Worm (Caenorhabditis elegans) whole organism, late embryonic: ENCODE measurements around the gene ttr-6.

ENCODE experiments used
- C08G9.2 ChIP-seq: sonication (generic microtip); optimal IDR thresholded peaks from 2 replicates; lab custom pipeline; 2016; ENCODE audit warnings: mild to moderate bottlenecking, missing genetic modification characterization, moderate library complexity, missing compliant biosample characterization
- C38D4.7 ChIP-seq: fragments of 200-800 bp; sonication (Bioruptor generic); optimal IDR thresholded peaks from 2 replicates; lab custom pipeline; 2018; ENCODE audit warnings: mild to moderate bottlenecking, missing genetic modification characterization, moderate library complexity, missing compliant biosample characterization
- F13H6.1 ChIP-seq: sonication (generic microtip); optimal IDR thresholded peaks from 2 replicates; lab custom pipeline; 2016; ENCODE audit warnings: missing genetic modification characterization, missing compliant biosample characterization
- K02D7.2 ChIP-seq: sonication (generic microtip); optimal IDR thresholded peaks from 2 replicates; lab custom pipeline; 2017; ENCODE audit warnings: mild to moderate bottlenecking, missing genetic modification characterization, missing compliant biosample characterization
- K09A11.1 ChIP-seq: sonication (generic microtip); optimal IDR thresholded peaks from 2 replicates; lab custom pipeline; 2017; ENCODE audit warnings: antibody characterized with exemption, mild to moderate bottlenecking, missing genetic modification characterization, missing compliant biosample characterization; ENCODE audit not compliant: insufficient read depth
- Y22D7AL.16 ChIP-seq: sonication (generic microtip); optimal IDR thresholded peaks from 2 replicates; lab custom pipeline; 2016; ENCODE audit warnings: missing genetic modification characterization, missing compliant biosample characterization
- ahr-1 ChIP-seq: sonication (generic microtip); optimal IDR thresholded peaks from 2 replicates; lab custom pipeline; 2016; ENCODE audit warnings: missing genetic modification characterization, missing compliant biosample characterization
- ama-1 ChIP-seq: fragments of 150-350 bp; optimal IDR thresholded peaks from 2 replicates; lab custom pipeline; 2014
- ceh-14 ChIP-seq: sonication (generic microtip); optimal IDR thresholded peaks from 2 replicates; lab custom pipeline; 2016; ENCODE audit warnings: missing genotype, missing genetic modification characterization, missing compliant biosample characterization
- ceh-19 ChIP-seq: fragments of 200-800 bp; sonication (Bioruptor generic); optimal IDR thresholded peaks from 2 replicates; lab custom pipeline; 2018; ENCODE audit warnings: mild to moderate bottlenecking, missing genetic modification characterization, missing compliant biosample characterization
- ceh-2 ChIP-seq: sonication (generic microtip); optimal IDR thresholded peaks from 2 replicates; lab custom pipeline; 2016; ENCODE audit warnings: missing genotype, missing genetic modification characterization, missing compliant biosample characterization
- ceh-24 ChIP-seq: sonication (generic microtip); optimal IDR thresholded peaks from 2 replicates; lab custom pipeline; 2016; ENCODE audit warnings: mild to moderate bottlenecking, missing genetic modification characterization, missing compliant biosample characterization
- ceh-30 ChIP-seq: fragments of 150-350 bp; optimal IDR thresholded peaks from 2 replicates; lab custom pipeline; 2014; ENCODE audit warnings: missing biosample characterization, missing genetic modification characterization
- ceh-31 ChIP-seq: sonication (generic microtip); optimal IDR thresholded peaks from 2 replicates; lab custom pipeline; 2016; ENCODE audit warnings: missing genetic modification characterization, missing compliant biosample characterization
- ceh-45 ChIP-seq: fragments of 200-800 bp; sonication (Bioruptor generic); IDR thresholded peaks from 2 replicates; pipeline ENCODE4 v1.3.6; 2022; ENCODE audit warnings: missing genetic modification reagents, missing genetic modification characterization, missing compliant biosample characterization
- ceh-48 ChIP-seq: sonication (generic microtip); optimal IDR thresholded peaks from 2 replicates; lab custom pipeline; 2016; ENCODE audit warnings: missing genetic modification characterization, inconsistent platforms, missing compliant biosample characterization
- elt-4 ChIP-seq: sonication (generic microtip); optimal IDR thresholded peaks from 2 replicates; lab custom pipeline; 2016; ENCODE audit warnings: missing genetic modification characterization, missing compliant biosample characterization
- ets-4 ChIP-seq: sonication (generic microtip); optimal IDR thresholded peaks from 2 replicates; lab custom pipeline; 2016; ENCODE audit warnings: missing genetic modification characterization, missing compliant biosample characterization
- eyg-1 ChIP-seq: sonication (generic microtip); optimal IDR thresholded peaks from 2 replicates; lab custom pipeline; 2016; ENCODE audit warnings: missing genotype, missing genetic modification characterization, missing compliant biosample characterization
- fax-1 ChIP-seq: sonication (generic microtip); optimal IDR thresholded peaks from 2 replicates; lab custom pipeline; 2016; ENCODE audit warnings: missing genotype, missing genetic modification characterization, missing compliant biosample characterization
- fkh-10 ChIP-seq: fragments of 150-350 bp; optimal IDR thresholded peaks from 2 replicates; lab custom pipeline; 2014; ENCODE audit warnings: missing biosample characterization, missing genetic modification reagents, missing genetic modification characterization
- fkh-6 ChIP-seq: sonication (generic microtip); optimal IDR thresholded peaks from 2 replicates; lab custom pipeline; 2016; ENCODE audit warnings: missing genetic modification characterization, missing compliant biosample characterization
- hlh-13 ChIP-seq: fragments of 200-800 bp; sonication (Bioruptor generic); optimal IDR thresholded peaks from 2 replicates; lab custom pipeline; 2018; ENCODE audit warnings: mild to moderate bottlenecking, missing genetic modification characterization, missing compliant biosample characterization
- hlh-15 ChIP-seq: sonication (generic microtip); optimal IDR thresholded peaks from 2 replicates; lab custom pipeline; 2016; ENCODE audit warnings: missing genetic modification characterization, missing compliant biosample characterization
- hlh-30 ChIP-seq: sonication (generic microtip); optimal IDR thresholded peaks from 2 replicates; lab custom pipeline; 2017; ENCODE audit warnings: antibody characterized with exemption, missing genetic modification characterization, missing compliant biosample characterization; ENCODE audit not compliant: insufficient read depth
- hlh-6 ChIP-seq: sonication (generic microtip); optimal IDR thresholded peaks from 2 replicates; lab custom pipeline; 2016; ENCODE audit warnings: missing genotype, missing genetic modification characterization, missing compliant biosample characterization
- hlh-8 ChIP-seq: sonication (generic microtip); optimal IDR thresholded peaks from 2 replicates; lab custom pipeline; 2016; ENCODE audit warnings: missing genotype, missing genetic modification characterization, missing compliant biosample characterization
- lim-6 ChIP-seq: sonication (generic microtip); optimal IDR thresholded peaks from 2 replicates; lab custom pipeline; 2016; ENCODE audit warnings: missing genetic modification characterization, missing compliant biosample characterization
- madf-2 ChIP-seq: sonication (generic microtip); optimal IDR thresholded peaks from 2 replicates; lab custom pipeline; 2017; ENCODE audit warnings: missing genetic modification characterization, missing compliant biosample characterization
- mec-3 ChIP-seq: sonication (generic microtip); optimal IDR thresholded peaks from 2 replicates; lab custom pipeline; 2016; ENCODE audit warnings: borderline replicate concordance, missing genetic modification characterization, missing compliant biosample characterization
- nhr-11 ChIP-seq: fragments of 150-350 bp; optimal IDR thresholded peaks from 2 replicates; lab custom pipeline; 2014; ENCODE audit warnings: missing biosample characterization, missing genetic modification characterization
- nhr-232 ChIP-seq: sonication (generic microtip); optimal IDR thresholded peaks from 2 replicates; lab custom pipeline; 2016; ENCODE audit warnings: missing genetic modification characterization, missing compliant biosample characterization
- npax-4 ChIP-seq: sonication (generic microtip); optimal IDR thresholded peaks from 2 replicates; lab custom pipeline; 2016; ENCODE audit warnings: missing genetic modification characterization, missing compliant biosample characterization
- pat-9 ChIP-seq: fragments of 200-800 bp; sonication (Bioruptor generic); optimal IDR thresholded peaks from 2 replicates; lab custom pipeline; 2018; ENCODE audit warnings: mild to moderate bottlenecking, missing genetic modification characterization, moderate library complexity, missing compliant biosample characterization
- pax-1 ChIP-seq: fragments of 150-350 bp; optimal IDR thresholded peaks from 2 replicates; lab custom pipeline; 2014; ENCODE audit warnings: missing biosample characterization, missing genetic modification characterization
- pha-4 ChIP-seq: fragments of 150-350 bp; optimal IDR thresholded peaks from 2 replicates; lab custom pipeline; 2018; ENCODE audit warnings: missing biosample characterization, missing genetic modification reagents, missing genetic modification characterization
- pros-1 ChIP-seq: fragments of 150-350 bp; optimal IDR thresholded peaks from 2 replicates; lab custom pipeline; 2014; ENCODE audit warnings: missing biosample characterization, missing genetic modification reagents, missing genetic modification characterization
- ref-2 ChIP-seq: sonication (generic microtip); optimal IDR thresholded peaks from 2 replicates; lab custom pipeline; 2016; ENCODE audit warnings: missing genetic modification characterization, missing compliant biosample characterization
- rnt-1 ChIP-seq: sonication (generic microtip); optimal IDR thresholded peaks from 2 replicates; lab custom pipeline; 2016; ENCODE audit warnings: missing genetic modification characterization, missing compliant biosample characterization
- sdc-2 ChIP-seq: sonication (generic microtip); optimal IDR thresholded peaks from 2 replicates; lab custom pipeline; 2016; ENCODE audit warnings: missing genotype, missing genetic modification characterization, missing compliant biosample characterization
- sox-4 ChIP-seq: sonication (generic microtip); optimal IDR thresholded peaks from 2 replicates; lab custom pipeline; 2017; ENCODE audit warnings: mild to moderate bottlenecking, missing genetic modification characterization, inconsistent platforms, missing compliant biosample characterization
- tbx-7 ChIP-seq: sonication (generic microtip); optimal IDR thresholded peaks from 2 replicates; lab custom pipeline; 2016; ENCODE audit warnings: missing genotype, missing genetic modification characterization, missing compliant biosample characterization
- ttx-3 ChIP-seq: sonication (generic microtip); optimal IDR thresholded peaks from 2 replicates; lab custom pipeline; 2016; ENCODE audit warnings: missing genetic modification reagents, missing genetic modification characterization, missing compliant biosample characterization
- unc-3 ChIP-seq, 2 experiments: fragments of 200-800 bp in 1 of 2; sonication (Bioruptor generic) in 1 of 2; sonication (generic microtip) in 1 of 2; conservative IDR thresholded peaks in 1 of 2; optimal IDR thresholded peaks in 1 of 2; 2 replicates each; pipeline versions ENCODE4 v1.3.6 to Lab custom; 2016 to 2022; ENCODE audit warnings: missing compliant biosample characterization in 2 of 2, missing genetic modification characterization in 2 of 2, missing genetic modification reagents in 1 of 2
- unc-42 ChIP-seq: sonication (generic microtip); optimal IDR thresholded peaks from 2 replicates; lab custom pipeline; 2016; ENCODE audit warnings: missing genotype, missing genetic modification characterization, missing compliant biosample characterization
- unc-86 ChIP-seq: sonication (generic microtip); optimal IDR thresholded peaks from 2 replicates; lab custom pipeline; 2016; ENCODE audit warnings: missing genetic modification characterization, missing compliant biosample characterization
- zip-5 ChIP-seq: sonication (generic microtip); optimal IDR thresholded peaks from 2 replicates; lab custom pipeline; 2016; ENCODE audit warnings: missing genetic modification characterization, missing compliant biosample characterization

The ttr-6 gene

DNA sequence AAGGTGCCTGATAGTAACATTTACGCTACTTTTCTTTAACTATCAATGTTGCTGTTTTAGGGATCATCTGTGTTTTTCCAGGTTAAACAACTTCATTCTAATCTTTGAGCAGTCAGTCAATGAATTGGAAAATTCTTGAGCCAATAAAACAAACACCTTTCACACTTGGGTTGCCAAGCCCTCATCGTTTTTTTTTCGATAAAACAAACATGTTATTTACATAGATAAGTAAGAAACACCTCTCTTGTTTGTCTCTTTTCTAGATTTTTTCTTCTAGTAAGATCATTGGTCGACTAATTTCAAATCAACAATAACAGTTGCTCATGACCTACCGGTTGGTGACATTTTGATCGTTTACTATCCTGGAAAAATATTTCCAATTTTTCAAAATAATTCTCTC lies 5.0 kb upstream of the ttr-6 start:
- no peak for TF ChIP-seq hlh-6 (tag; lab: Kevin White, UChicago)
- no peak for TF ChIP-seq fax-1 (tag; lab: Kevin White, UChicago)

DNA sequence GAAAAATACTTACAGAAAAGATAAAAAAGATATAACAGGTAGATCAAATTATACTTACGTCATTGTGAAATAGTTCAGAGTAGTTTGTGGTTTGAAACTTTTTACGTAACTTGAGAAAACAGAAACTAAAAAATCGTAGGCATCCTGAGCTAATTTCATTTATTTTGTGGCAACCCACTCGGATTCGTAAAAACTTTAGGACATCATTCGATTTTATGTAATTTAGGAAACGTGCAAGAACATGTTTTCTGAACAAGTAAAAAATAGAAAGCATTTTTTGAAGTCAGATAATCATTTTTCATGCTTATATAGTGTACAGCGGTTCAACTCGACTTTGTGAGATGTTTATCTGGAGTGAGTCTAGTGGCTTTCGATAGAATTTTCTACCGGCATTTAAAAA lies 1.8 kb upstream of the ttr-6 start, which contains the start of gene hic-1:
Gene hic-1, minus strand, starts transcription at position 101 of the 400 bp plus-strand sequence.
- TF ChIP-seq fax-1 (tag; lab: Kevin White, UChicago) (no peak), nhr-11 (tag; lab: Kevin White, UChicago) (no peak), zip-5 (no peak), ceh-31 (tag; lab: Kevin White, UChicago) (no peak), fkh-10 (GFP tag; lab: Kevin White, UChicago) (no peak)
- TF ChIP-seq, all 69 proteins: peak for 0

DNA sequence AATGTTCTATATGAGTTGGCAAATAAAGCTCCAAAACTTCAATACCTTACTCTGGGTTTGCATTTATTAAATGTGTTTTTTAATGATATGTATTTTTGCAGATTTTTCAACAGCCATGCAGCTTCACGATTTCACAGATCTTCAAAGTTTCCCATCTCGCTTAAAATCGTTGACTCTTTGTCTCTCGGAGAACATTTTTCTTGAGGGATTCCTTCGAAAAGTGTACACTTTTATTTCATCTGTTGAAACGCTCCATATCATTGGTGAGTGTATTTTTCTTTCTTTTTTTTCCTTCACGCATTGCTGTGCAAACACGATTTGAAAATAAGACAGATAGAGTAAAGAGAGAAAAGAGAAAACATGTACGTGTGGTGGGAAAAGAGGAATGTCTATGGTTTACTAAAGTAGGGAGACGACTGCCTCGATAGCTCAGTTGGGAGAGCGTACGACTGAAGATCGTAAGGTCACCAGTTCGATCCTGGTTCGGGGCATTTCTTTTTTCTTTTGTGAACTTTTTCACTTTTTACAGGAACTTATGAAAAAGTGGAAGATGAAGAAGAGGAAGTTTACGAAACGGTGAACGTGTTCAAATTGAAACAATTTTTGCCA lies 3.6 kb downstream of the ttr-6 start:
- TF ChIP-seq hlh-15 (tag; lab: Kevin White, UChicago) (peak; percentile 77), ahr-1 (tag; lab: Kevin White, UChicago) (peak; percentile 64), F13H6.1 (tag; lab: Kevin White, UChicago) (peak; percentile 74), hlh-8 (peak; percentile 46), zip-5 (peak; percentile 60), ceh-24 (peak; percentile 67), ceh-2 (peak; percentile 79), elt-4 (no peak), ref-2 (tag; lab: Kevin White, UChicago) (peak; percentile 92), hlh-13 (peak; percentile 83), hlh-30 (tag; lab: Kevin White, UChicago) (peak; percentile 25), fax-1 (tag; lab: Kevin White, UChicago) (peak; percentile 67), C38D4.7 (GFP tag; lab: Kevin White, UChicago) (peak; percentile 82), ets-4 (tag; lab: Kevin White, UChicago) (peak; percentile 40), ceh-30 (tag; lab: Kevin White, UChicago) (no peak), fkh-10 (GFP tag; lab: Kevin White, UChicago) (peak; percentile 81), pha-4 (no peak), C08G9.2 (peak; percentile 77), ceh-45 (peak; percentile 94), ama-1 (lab: Kevin White, UChicago) (no peak), unc-42 (peak; percentile 57), Y22D7AL.16 (peak; percentile 74), lim-6 (peak; percentile 73), npax-4 (peak; percentile 77), nhr-232 (tag; lab: Kevin White, UChicago) (peak; percentile 86), eyg-1 (tag; lab: Kevin White, UChicago) (peak; percentile 74), K02D7.2 (peak; percentile 83), hlh-6 (tag; lab: Kevin White, UChicago) (peak; percentile 94), unc-86 (tag; lab: Kevin White, UChicago) (peak; percentile 84), nhr-11 (tag; lab: Kevin White, UChicago) (no peak), fkh-6 (peak; percentile 92), ceh-14 (tag; lab: Kevin White, UChicago) (peak; percentile 81), unc-3 (GFP tag; conservative IDR thresholded peaks at IDR 0.05; lab: Robert Waterston, UW) (peak; percentile 89), unc-3 (tag; optimal IDR thresholded peaks at IDR 0.05; lab: Kevin White, UChicago) (peak; percentile 80), ceh-19 (GFP tag; lab: Kevin White, UChicago) (peak; percentile 90), madf-2 (tag; lab: Kevin White, UChicago) (peak; percentile 85), pax-1 (no peak), rnt-1 (tag; lab: Kevin White, UChicago) (peak; percentile 79), pat-9 (tag; lab: Kevin White, UChicago) (peak; percentile 85), sdc-2 (tag; lab: Kevin White, UChicago) (peak; percentile 88), pros-1 (no peak), sox-4 (tag; lab: Kevin White, UChicago) (peak; percentile 84), K09A11.1 (tag; lab: Kevin White, UChicago) (peak; percentile 73), ttx-3 (tag; lab: Kevin White, UChicago) (peak; percentile 87), mec-3 (tag; lab: Kevin White, UChicago) (no peak), ceh-48 (tag; lab: Kevin White, UChicago) (peak; percentile 80), tbx-7 (tag; lab: Kevin White, UChicago) (peak; percentile 31)
